Worm (Caenorhabditis elegans) whole organism, young adult: ENCODE results near the gene F21C10.18.

Experiments
- F22D6.2 ChIP-seq: sonication (generic microtip); optimal IDR thresholded peaks from 2 replicates; lab custom pipeline; 2016; ENCODE audit warnings: mild to moderate bottlenecking, missing genetic modification characterization, missing compliant biosample characterization
- athp-1 ChIP-seq: sonication (generic microtip); optimal IDR thresholded peaks from 2 replicates; lab custom pipeline; 2017; ENCODE audit warnings: mild to moderate bottlenecking, missing genetic modification characterization, missing compliant biosample characterization
- die-1 ChIP-seq: sonication (generic microtip); optimal IDR thresholded peaks from 2 replicates; lab custom pipeline; 2016; ENCODE audit warnings: missing genotype, mild to moderate bottlenecking, missing genetic modification characterization, missing compliant biosample characterization
- unc-62 ChIP-seq: fragments of 150-350 bp; optimal IDR thresholded peaks from 2 replicates; lab custom pipeline; 2014; ENCODE audit warnings: missing biosample characterization, missing genetic modification reagents, missing genetic modification characterization
- ztf-25 ChIP-seq: fragments of 200-800 bp; sonication (Bioruptor generic); IDR thresholded peaks from 2 replicates; pipeline ENCODE4 v1.3.6; 2022; ENCODE audit warnings: missing genetic modification reagents, missing genetic modification characterization, missing compliant biosample characterization

DNA sequence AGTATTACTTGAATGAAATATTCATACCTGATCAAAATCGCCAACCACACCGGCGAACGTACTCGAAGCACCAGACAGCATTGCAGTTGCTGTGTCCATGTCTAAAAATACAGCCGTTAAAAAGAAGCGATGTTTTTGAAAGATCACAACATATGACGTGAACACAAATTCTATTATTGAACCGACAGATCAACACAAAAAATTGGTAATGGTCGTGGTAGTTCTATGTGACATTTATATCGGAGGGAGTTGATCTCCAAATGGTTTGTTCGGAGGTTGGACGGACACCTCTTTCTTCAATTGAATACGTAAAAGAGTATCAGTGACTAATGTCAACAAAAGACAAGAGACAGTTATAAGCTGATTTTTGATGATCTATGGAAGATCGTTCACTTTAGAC, 33.0 kb downstream of the F21C10.18 start, which contains the start of gene pitr-3:
- TF ChIP-seq die-1 (no peak), ztf-25 (no peak), unc-62 (GFP tag; lab: Kevin White, UChicago) (no peak), athp-1 (tag; lab: Kevin White, UChicago) (no peak), F22D6.2 (no peak)
